Worm (Caenorhabditis elegans) whole organism, late embryonic: ENCODE results near the gene K09D9.3.

Experiments used
- K09A11.1 ChIP-seq: sonication (generic microtip); optimal IDR thresholded peaks from 2 replicates; lab custom pipeline; 2017; ENCODE audit warnings: antibody characterized with exemption, mild to moderate bottlenecking, missing genetic modification characterization, missing compliant biosample characterization; ENCODE audit not compliant: insufficient read depth
- ama-1 ChIP-seq: fragments of 150-350 bp; optimal IDR thresholded peaks from 2 replicates; lab custom pipeline; 2014
- ceh-22 ChIP-seq: sonication (generic microtip); optimal IDR thresholded peaks from 2 replicates; lab custom pipeline; 2017; ENCODE audit warnings: missing biosample characterization, missing genetic modification characterization
- ceh-9 ChIP-seq: sonication (generic microtip); optimal IDR thresholded peaks from 2 replicates; lab custom pipeline; 2016; ENCODE audit warnings: mild to moderate bottlenecking, missing genetic modification characterization, inconsistent platforms, missing compliant biosample characterization
- eyg-1 ChIP-seq: sonication (generic microtip); optimal IDR thresholded peaks from 2 replicates; lab custom pipeline; 2016; ENCODE audit warnings: missing genotype, missing genetic modification characterization, missing compliant biosample characterization
- hlh-13 ChIP-seq: fragments of 200-800 bp; sonication (Bioruptor generic); optimal IDR thresholded peaks from 2 replicates; lab custom pipeline; 2018; ENCODE audit warnings: mild to moderate bottlenecking, missing genetic modification characterization, missing compliant biosample characterization
- hlh-15 ChIP-seq: sonication (generic microtip); optimal IDR thresholded peaks from 2 replicates; lab custom pipeline; 2016; ENCODE audit warnings: missing genetic modification characterization, missing compliant biosample characterization
- nfya-1 ChIP-seq: sonication (generic microtip); optimal IDR thresholded peaks from 2 replicates; lab custom pipeline; 2017; ENCODE audit warnings: missing genetic modification characterization, mild to moderate bottlenecking, missing compliant biosample characterization, antibody characterized with exemption, moderate library complexity
- nhr-11 ChIP-seq: fragments of 150-350 bp; optimal IDR thresholded peaks from 2 replicates; lab custom pipeline; 2014; ENCODE audit warnings: missing biosample characterization, missing genetic modification characterization
- syd-9 ChIP-seq: sonication (generic microtip); optimal IDR thresholded peaks from 2 replicates; lab custom pipeline; 2016; ENCODE audit warnings: mild to moderate bottlenecking, missing genetic modification characterization, moderate library complexity, missing compliant biosample characterization
- unc-3 ChIP-seq, 2 experiments: fragments of 200-800 bp in 1 of 2; sonication (Bioruptor generic) in 1 of 2; sonication (generic microtip) in 1 of 2; conservative IDR thresholded peaks in 1 of 2; optimal IDR thresholded peaks in 1 of 2; 2 replicates each; pipeline versions ENCODE4 v1.3.6 to Lab custom; 2016 to 2022; ENCODE audit warnings: missing compliant biosample characterization in 2 of 2, missing genetic modification characterization in 2 of 2, missing genetic modification reagents in 1 of 2
- unc-42 ChIP-seq: sonication (generic microtip); optimal IDR thresholded peaks from 2 replicates; lab custom pipeline; 2016; ENCODE audit warnings: missing genotype, missing genetic modification characterization, missing compliant biosample characterization

DNA sequence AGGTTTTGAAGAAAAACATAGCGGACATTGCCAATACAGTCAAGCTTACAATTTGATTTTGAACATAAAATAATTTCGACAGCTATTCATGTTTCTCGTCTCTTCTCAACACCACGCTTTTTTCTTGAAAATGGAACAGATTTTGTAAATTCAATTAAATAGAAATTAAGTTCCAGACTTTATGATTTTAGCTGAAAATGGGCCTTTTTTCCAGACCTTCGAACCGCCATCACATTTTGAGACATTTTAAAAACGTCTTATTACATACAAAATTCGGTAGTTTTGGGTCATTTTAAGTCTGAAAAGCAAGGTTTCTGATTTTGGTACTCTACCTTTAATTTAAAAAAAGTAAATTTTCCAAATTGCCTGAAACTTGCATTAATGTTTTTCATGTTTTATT lies 18.8 kb downstream of the K09D9.3 start, which contains the start of gene C49G7.12:
- TF ChIP-seq ama-1 = no peak
- TF ChIP-seq hlh-13 (GFP tag; lab: Kevin White, UChicago) = no peak
- TF ChIP-seq ceh-22 (tag; lab: Kevin White, UChicago) = no peak
- TF ChIP-seq unc-3 (GFP tag; conservative IDR thresholded peaks at IDR 0.05; lab: Robert Waterston, UW) = no peak
- no peak for TF ChIP-seq unc-3 (tag; optimal IDR thresholded peaks at IDR 0.05; lab: Kevin White, UChicago)
- no peak for TF ChIP-seq unc-42 (tag; lab: Kevin White, UChicago)
- TF ChIP-seq eyg-1 (tag; lab: Kevin White, UChicago) = no peak
- TF ChIP-seq nfya-1 (tag; lab: Kevin White, UChicago) = no peak
- no peak for TF ChIP-seq nhr-11 (tag; lab: Kevin White, UChicago)
- no peak for TF ChIP-seq K09A11.1
- TF ChIP-seq hlh-15 (tag; lab: Kevin White, UChicago) = no peak
- no peak for TF ChIP-seq ceh-9
- no peak for TF ChIP-seq syd-9 (tag; lab: Kevin White, UChicago)
